Worm (Caenorhabditis elegans): Measurements from ENCODE around the gene acp-4.

- no peak for TF ChIP-seq nhr-77 (tag; optimal IDR thresholded peaks at IDR 0.05)
- no peak for TF ChIP-seq arid-1 (GFP tag; conservative IDR thresholded peaks at IDR 0.05)
- TF ChIP-seq nhr-10 (tag; optimal IDR thresholded peaks at IDR 0.05): no peak
- no peak for TF ChIP-seq ceh-44 (GFP tag; IDR thresholded peaks at IDR 0.05)
- TF ChIP-seq lin-13 (GFP tag; optimal IDR thresholded peaks at IDR 0.05): no peak
- TF ChIP-seq nhr-48 (tag; optimal IDR thresholded peaks at IDR 0.05): no peak
Measured at ce11 chrII:8412935-8413334, 22.0 kb downstream of the acp-4 start.
